Worm (Caenorhabditis elegans): ENCODE results near the gene C03B1.13.

C03B1.13 gene

DNA sequence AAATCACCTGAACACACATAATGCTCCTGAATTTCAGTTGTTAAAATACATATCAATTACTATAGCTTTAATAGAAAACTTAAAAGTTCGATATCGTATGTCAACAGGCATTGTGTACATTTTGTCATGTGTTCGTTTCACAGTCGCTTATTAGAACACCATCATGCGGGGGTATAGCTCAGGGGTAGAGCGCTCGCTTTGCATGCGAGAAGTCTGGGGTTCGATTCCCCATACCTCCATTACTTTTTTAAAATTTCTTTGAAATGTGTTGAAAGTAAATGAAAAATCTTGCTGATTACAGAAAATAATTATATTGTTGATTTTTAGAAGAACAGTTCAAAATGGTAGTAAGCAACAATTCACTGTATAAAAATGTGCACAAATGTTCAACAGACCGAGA lies 51.7 kb downstream of the C03B1.13 start (continued):
- TF ChIP-seq nhr-237 (tag; optimal IDR thresholded peaks at IDR 0.05) = no peak
- no peak for TF ChIP-seq R02D3.7 (tag; optimal IDR thresholded peaks at IDR 0.05)
- peak; percentile 39 for TF ChIP-seq lin-13 (GFP tag; optimal IDR thresholded peaks at IDR 0.05)
- no peak for TF ChIP-seq dmd-9 (GFP tag; IDR thresholded peaks at IDR 0.05)
- peak; percentile 29; the same call in 1 of the 2 replicates for TF ChIP-seq nhr-42 (GFP tag; IDR thresholded peaks at IDR 0.05)
- no peak for TF ChIP-seq zfp-3 (GFP tag; conservative IDR thresholded peaks at IDR 0.05)
- peak; percentile 73 for TF ChIP-seq mes-2 (tag; optimal IDR thresholded peaks at IDR 0.05; ENCODE audit: poor library complexity, severe bottlenecking)
